Fruit fly (Drosophila melanogaster): ENCODE results near the gene CG45491.

DNA sequence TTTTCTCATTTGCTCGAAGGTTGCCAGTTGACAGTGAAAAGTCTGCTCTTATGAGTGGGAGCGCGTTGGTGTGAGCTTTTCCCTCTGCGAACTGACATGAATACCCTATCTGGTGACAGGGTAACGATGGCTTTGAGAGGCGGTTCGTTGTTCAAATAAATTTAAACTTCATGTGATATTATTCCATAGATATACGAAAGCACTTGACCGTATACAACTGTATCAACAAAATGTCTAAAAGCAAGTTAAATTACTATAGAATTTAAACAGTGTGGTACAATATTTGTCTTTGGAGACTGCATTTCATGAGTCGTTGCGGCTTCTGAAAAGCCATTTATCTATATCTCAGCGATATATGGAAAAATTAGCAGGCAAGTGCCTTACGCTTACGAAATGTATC is 25.4 kb upstream of the CG45491 start:
- TF ChIP-seq CG8478 (optimal IDR thresholded peaks at IDR 0.05) = no peak
- TF ChIP-seq CTCF (optimal IDR thresholded peaks at IDR 0.05) = no peak

Measured in S2 (cell line).